Fruit fly (Drosophila melanogaster) whole organism, embryonic: ENCODE results near the gene CG13369.

ENCODE experiments used
- Atf6 ChIP-seq: fragments of 200-800 bp; sonication (Bioruptor generic); IDR thresholded peaks from 2 replicates; pipeline ENCODE4 v1.3.6; 2022; ENCODE audit warnings: missing biosample characterization, missing genetic modification characterization
- Awh ChIP-seq: fragments of 200-800 bp; sonication (Bioruptor generic); IDR thresholded peaks from 2 replicates; pipeline ENCODE4, ENCODE4 v1.3.6; 2022; ENCODE audit warnings: missing biosample characterization, missing genetic modification characterization
- CG11085 ChIP-seq: fragments of 200-800 bp; sonication (Bioruptor generic); IDR thresholded peaks from 2 replicates; pipeline ENCODE4 v1.3.6; 2022; ENCODE audit warnings: missing biosample characterization, missing genetic modification characterization
- CG12299 ChIP-seq: fragments of 200-800 bp; sonication (Bioruptor generic); optimal IDR thresholded peaks from 2 replicates; lab custom pipeline; 2018; ENCODE audit warnings: missing biosample characterization, mild to moderate bottlenecking, missing genetic modification characterization
- CG13624 ChIP-seq: fragments of 200-800 bp; sonication (Bioruptor generic); optimal IDR thresholded peaks from 2 replicates; lab custom pipeline; 2016; ENCODE audit warnings: missing biosample characterization, missing genetic modification characterization
- CG13775 ChIP-seq: fragments of 200-800 bp; sonication (Bioruptor generic); optimal IDR thresholded peaks from 3 replicates; lab custom pipeline; 2017; ENCODE audit warnings: missing biosample characterization, mild to moderate bottlenecking, missing genetic modification characterization
- CG14965 ChIP-seq: fragments of 200-800 bp; sonication (Bioruptor generic); optimal IDR thresholded peaks from 2 replicates; lab custom pipeline; 2016; ENCODE audit warnings: missing biosample characterization, missing genetic modification characterization, borderline replicate concordance
- CG15073 ChIP-seq: fragments of 200-800 bp; sonication (Bioruptor generic); optimal IDR thresholded peaks from 2 replicates; lab custom pipeline; 2016; ENCODE audit warnings: missing biosample characterization, missing genetic modification characterization
- CG15601 ChIP-seq: fragments of 200-800 bp; sonication (Bioruptor generic); optimal IDR thresholded peaks from 3 replicates; lab custom pipeline; 2019; ENCODE audit warnings: missing biosample characterization, mild to moderate bottlenecking, missing genetic modification characterization, moderate library complexity
- CG18619 ChIP-seq: fragments of 200-800 bp; sonication (Bioruptor generic); optimal IDR thresholded peaks from 3 replicates; lab custom pipeline; 2017; ENCODE audit warnings: missing biosample characterization, mild to moderate bottlenecking, missing genetic modification characterization
- CG2116 ChIP-seq: fragments of 200-800 bp; sonication (Bioruptor generic); optimal IDR thresholded peaks from 3 replicates; lab custom pipeline; 2018; ENCODE audit warnings: missing biosample characterization, mild to moderate bottlenecking, missing genetic modification characterization
- CG2199 ChIP-seq: fragments of 200-800 bp; sonication (Bioruptor generic); IDR thresholded peaks from 3 replicates; pipeline ENCODE4 v1.3.6; 2022; ENCODE audit warnings: missing biosample characterization, missing genetic modification characterization
- CG3847 ChIP-seq: fragments of 200-800 bp; sonication (Bioruptor generic); IDR thresholded peaks from 2 replicates; pipeline ENCODE4 v1.3.6; 2022; ENCODE audit warnings: missing biosample characterization, missing genetic modification characterization
- CG4404 ChIP-seq: fragments of 200-800 bp; sonication (Bioruptor generic); IDR thresholded peaks from 2 replicates; pipeline ENCODE4 v1.3.6; 2022; ENCODE audit warnings: missing biosample characterization, missing genetic modification characterization
- CG4424 ChIP-seq: fragments of 200-800 bp; sonication (Bioruptor generic); optimal IDR thresholded peaks from 3 replicates; lab custom pipeline; 2016; ENCODE audit warnings: missing biosample characterization, missing genetic modification characterization
- CG6683 ChIP-seq: fragments of 200-800 bp; sonication (Bioruptor generic); optimal IDR thresholded peaks from 2 replicates; lab custom pipeline; 2017; ENCODE audit warnings: missing biosample characterization, mild to moderate bottlenecking, missing genetic modification characterization, missing genetic modification reagents
- CG7745 ChIP-seq: fragments of 200-800 bp; sonication (Bioruptor generic); optimal IDR thresholded peaks from 2 replicates; lab custom pipeline; 2018; ENCODE audit warnings: missing biosample characterization, mild to moderate bottlenecking, missing genetic modification characterization, moderate library complexity
- CG8290 ChIP-seq, 3 experiments: fragments of 200-800 bp; sonication (Bioruptor generic); optimal IDR thresholded peaks; 2 replicates each; lab custom pipeline; 2016 to 2019; ENCODE audit warnings: missing biosample characterization in 3 of 3, missing genetic modification characterization in 3 of 3, mild to moderate bottlenecking in 2 of 3, moderate library complexity in 1 of 3
- CG8944 ChIP-seq: fragments of 200-800 bp; sonication (Bioruptor generic); optimal IDR thresholded peaks from 3 replicates; lab custom pipeline; 2016; ENCODE audit warnings: missing biosample characterization, missing genetic modification characterization
- CG9876 ChIP-seq: fragments of 200-800 bp; sonication (Bioruptor generic); optimal IDR thresholded peaks from 2 replicates; lab custom pipeline; 2016; ENCODE audit warnings: missing biosample characterization, missing genetic modification characterization
- Camta ChIP-seq: fragments of 200-800 bp; sonication (Bioruptor generic); optimal IDR thresholded peaks from 2 replicates; lab custom pipeline; 2016; ENCODE audit warnings: missing biosample characterization, missing genetic modification characterization
- Fer2 ChIP-seq: fragments of 200-800 bp; sonication (Bioruptor generic); optimal IDR thresholded peaks from 2 replicates; lab custom pipeline; 2018; ENCODE audit warnings: missing biosample characterization, mild to moderate bottlenecking, missing genetic modification characterization, moderate library complexity
- H2.0 ChIP-seq: fragments of 200-800 bp; sonication (Bioruptor generic); IDR thresholded peaks from 2 replicates; pipeline ENCODE4 v1.3.6; 2022; ENCODE audit warnings: missing biosample characterization, missing genetic modification characterization
- Hand ChIP-seq: fragments of 200-800 bp; sonication (Bioruptor generic); optimal IDR thresholded peaks from 2 replicates; lab custom pipeline; 2017; ENCODE audit warnings: mild to moderate bottlenecking, missing biosample characterization, missing genetic modification reagents, missing genetic modification characterization
- HmgD ChIP-seq: fragments of 200-800 bp; sonication (Bioruptor generic); optimal IDR thresholded peaks from 3 replicates; lab custom pipeline; 2016; ENCODE audit warnings: missing biosample characterization, missing genetic modification characterization
- Lpt ChIP-seq: fragments of >200 bp; optimal IDR thresholded peaks from 2 replicates; lab custom pipeline; 2018; ENCODE audit warnings: missing biosample characterization, missing genetic modification characterization
- Med ChIP-seq: fragments of 200-800 bp; sonication (Bioruptor generic); peaks from one replicate; lab custom pipeline; 2016; ENCODE audit warnings: missing biosample characterization, missing genetic modification characterization, mild to moderate bottlenecking, inconsistent platforms, moderate library complexity
- Side ChIP-seq: fragments of 200-800 bp; sonication (Bioruptor generic); optimal IDR thresholded peaks from 2 replicates; lab custom pipeline; 2016; ENCODE audit warnings: missing biosample characterization, missing genetic modification characterization
- Six4 ChIP-seq: fragments of 200-800 bp; sonication (Bioruptor generic); optimal IDR thresholded peaks from 2 replicates; lab custom pipeline; 2016; ENCODE audit warnings: missing biosample characterization, missing genetic modification characterization
- Ssrp ChIP-seq: fragments of 200-800 bp; sonication (Bioruptor generic); optimal IDR thresholded peaks from 2 replicates; lab custom pipeline; 2018; ENCODE audit warnings: missing biosample characterization, mild to moderate bottlenecking, missing genetic modification characterization, moderate library complexity
- Xrp1 ChIP-seq: fragments of 200-800 bp; sonication (Bioruptor generic); IDR thresholded peaks from 2 replicates; pipeline ENCODE4 v1.3.6; 2022; ENCODE audit warnings: missing biosample characterization, missing genetic modification characterization
- YL-1 ChIP-seq: fragments of 200-800 bp; sonication (Bioruptor generic); optimal IDR thresholded peaks from 3 replicates; lab custom pipeline; 2017; ENCODE audit warnings: missing biosample characterization, mild to moderate bottlenecking, missing genetic modification characterization
- chif ChIP-seq, 2 experiments: fragments of 200-800 bp; sonication (Bioruptor generic); optimal IDR thresholded peaks; 3 replicates each; lab custom pipeline; 2016; ENCODE audit warnings: missing biosample characterization in 2 of 2, missing genetic modification characterization in 2 of 2
- corto ChIP-seq: fragments of 200-800 bp; sonication (Bioruptor generic); optimal IDR thresholded peaks from 2 replicates; lab custom pipeline; 2016; ENCODE audit warnings: missing biosample characterization, mild to moderate bottlenecking, missing genetic modification characterization, moderate library complexity
- da ChIP-seq: fragments of 200-800 bp; sonication (Bioruptor generic); optimal IDR thresholded peaks from 2 replicates; lab custom pipeline; 2016; ENCODE audit warnings: missing biosample characterization, missing genetic modification characterization
- danr ChIP-seq: fragments of 200-800 bp; sonication (Bioruptor generic); IDR thresholded peaks from 2 replicates; pipeline ENCODE4 v1.3.6; 2022; ENCODE audit warnings: missing biosample characterization, missing genetic modification characterization
- dm ChIP-seq: fragments of 200-800 bp; sonication (Bioruptor generic); optimal IDR thresholded peaks from 3 replicates; lab custom pipeline; 2016; ENCODE audit warnings: missing biosample characterization, missing genetic modification characterization
- grau ChIP-seq: fragments of 200-800 bp; optimal IDR thresholded peaks from 3 replicates; lab custom pipeline; 2019; ENCODE audit warnings: missing biosample characterization, mild to moderate bottlenecking, missing genetic modification characterization, moderate library complexity
- gro ChIP-seq: fragments of 200-800 bp; sonication (Bioruptor generic); optimal IDR thresholded peaks from 2 replicates; lab custom pipeline; 2016; ENCODE audit warnings: missing biosample characterization, missing genetic modification characterization
- gsb-n ChIP-seq: fragments of 200-800 bp; sonication (Bioruptor generic); optimal IDR thresholded peaks from 3 replicates; lab custom pipeline; 2018; ENCODE audit warnings: missing biosample characterization, mild to moderate bottlenecking, missing genetic modification characterization
- h ChIP-seq: fragments of >200 bp; optimal IDR thresholded peaks from 2 replicates; lab custom pipeline; 2017
- lab ChIP-seq: fragments of 200-800 bp; sonication (Bioruptor generic); optimal IDR thresholded peaks from 3 replicates; lab custom pipeline; 2017; ENCODE audit warnings: missing biosample characterization, missing genetic modification characterization, mild to moderate bottlenecking, moderate library complexity, missing genetic modification reagents
- mld ChIP-seq: fragments of 200-800 bp; sonication (Bioruptor generic); IDR thresholded peaks from 3 replicates; pipeline ENCODE4 v1.3.6; 2022; ENCODE audit warnings: missing biosample characterization, missing genetic modification characterization; ENCODE audit not compliant: partially characterized antibody
- nerfin-1 ChIP-seq: fragments of 200-800 bp; sonication (Bioruptor generic); optimal IDR thresholded peaks from 3 replicates; lab custom pipeline; 2019; ENCODE audit warnings: missing biosample characterization, mild to moderate bottlenecking, missing genetic modification characterization, moderate library complexity
- nom ChIP-seq: fragments of 200-800 bp; sonication (Bioruptor generic); optimal IDR thresholded peaks from 2 replicates; lab custom pipeline; 2017; ENCODE audit warnings: missing biosample characterization, missing genetic modification characterization, mild to moderate bottlenecking, moderate library complexity, missing genetic modification reagents
- salm ChIP-seq: fragments of 200-800 bp; sonication (Bioruptor generic); optimal IDR thresholded peaks from 2 replicates; lab custom pipeline; 2018; ENCODE audit warnings: missing biosample characterization, mild to moderate bottlenecking, missing genetic modification characterization
- schlank ChIP-seq: fragments of 200-800 bp; sonication (Bioruptor generic); optimal IDR thresholded peaks from 2 replicates; lab custom pipeline; 2018; ENCODE audit warnings: missing biosample characterization, mild to moderate bottlenecking, missing genetic modification characterization
- ttk ChIP-seq: fragments of 200-800 bp; sonication (Bioruptor generic); IDR thresholded peaks from 2 replicates; pipeline ENCODE4 v2.1.2; 2022; ENCODE audit warnings: missing biosample characterization, missing genetic modification characterization
- vfl ChIP-seq: fragments of 200-800 bp; sonication (Bioruptor generic); optimal IDR thresholded peaks from 2 replicates; lab custom pipeline; 2016; ENCODE audit warnings: missing biosample characterization, missing genetic modification characterization
- zen2 ChIP-seq: fragments of 200-800 bp; sonication (Bioruptor generic); IDR thresholded peaks from 3 replicates; pipeline ENCODE4 v1.3.6; 2022; ENCODE audit warnings: missing biosample characterization, missing genetic modification characterization; ENCODE audit not compliant: partially characterized antibody

CG13369 gene

dm6 chrX:616761-617476 is 6.3 kb upstream of the CG13369 start (continued):
- TF ChIP-seq nom (GFP tag; lab: Kevin White, UChicago) = no peak
- TF ChIP-seq Med = peak; percentile 70
- no peak for TF ChIP-seq CG3847 (GFP tag; lab: Robert Waterston, UW)
- TF ChIP-seq CG9876 = no peak
- TF ChIP-seq nerfin-1 = no peak
- no peak for TF ChIP-seq mld (GFP tag; lab: Robert Waterston, UW)
- no peak for TF ChIP-seq schlank (tag; lab: Kevin White, UChicago)
- TF ChIP-seq dm (GFP tag; lab: Kevin White, UChicago) = no peak
- no peak for TF ChIP-seq CG8944 (GFP tag; lab: Kevin White, UChicago)
- no peak for TF ChIP-seq gro (GFP tag; lab: Kevin White, UChicago)
- no peak for TF ChIP-seq CG2116 (GFP tag; lab: Kevin White, UChicago)
- no peak for TF ChIP-seq h (lab: Kevin White, UChicago)
- no peak for TF ChIP-seq CG14965
- TF ChIP-seq Side = no peak
- TF ChIP-seq CG4404 (GFP tag; lab: Robert Waterston, UW) = no peak
- TF ChIP-seq salm = no peak
- TF ChIP-seq CG7745 (tag; lab: Kevin White, UChicago) = no peak
- TF ChIP-seq chif (GFP tag; optimal IDR thresholded peaks at IDR 0.05; lab: Kevin White, UChicago) = no peak
- TF ChIP-seq Hand = no peak
- TF ChIP-seq da (GFP tag; lab: Kevin White, UChicago) = no peak
- no peak for TF ChIP-seq Lpt
- TF ChIP-seq CG12299 (tag; lab: Kevin White, UChicago) = no peak
- TF ChIP-seq Xrp1 (GFP tag; lab: Robert Waterston, UW) = peak; percentile 28; the same call in 1 of the 2 replicates
- TF ChIP-seq CG15073 (GFP tag; lab: Kevin White, UChicago) = no peak
- no peak for TF ChIP-seq CG6683 (GFP tag; lab: Kevin White, UChicago)
- TF ChIP-seq Awh (GFP tag; lab: Robert Waterston, UW) = no peak
- TF ChIP-seq Six4 (GFP tag; lab: Kevin White, UChicago) = no peak
- TF ChIP-seq HmgD (GFP tag; lab: Kevin White, UChicago) = no peak
- 0 out of 3 replicates have a peak, but pooled peaks have one; percentile 41 for TF ChIP-seq CG2199
- no peak for TF ChIP-seq Fer2 (tag; lab: Kevin White, UChicago)
- TF ChIP-seq CG13775 = peak; percentile 49
- no peak for TF ChIP-seq CG8290 (GFP tag; optimal IDR thresholded peaks at IDR 0.05; lab: Kevin White, UChicago)
- TF ChIP-seq CG8290 (tag; optimal IDR thresholded peaks at IDR 0.05; lab: Kevin White, UChicago) = no peak
- TF ChIP-seq CG18619 (GFP tag; lab: Kevin White, UChicago) = no peak
- no peak for TF ChIP-seq zen2 (GFP tag; lab: Robert Waterston, UW)
- no peak for TF ChIP-seq CG11085
- no peak for TF ChIP-seq Camta (GFP tag; lab: Kevin White, UChicago)
- TF ChIP-seq CG4424 (GFP tag; lab: Kevin White, UChicago) = no peak
- TF ChIP-seq CG15601 = no peak
- TF ChIP-seq Ssrp (tag; lab: Kevin White, UChicago) = no peak
- TF ChIP-seq Atf6 (GFP tag; lab: Robert Waterston, UW) = no peak
- no peak for TF ChIP-seq gsb-n (tag; lab: Kevin White, UChicago)
- TF ChIP-seq lab (GFP tag; lab: Kevin White, UChicago) = no peak
- no peak for TF ChIP-seq grau (tag; lab: Kevin White, UChicago)
- TF ChIP-seq ttk (GFP tag; lab: Robert Waterston, UW) = no peak
- TF ChIP-seq YL-1 = peak; percentile 56
- no peak for TF ChIP-seq danr (GFP tag; lab: Robert Waterston, UW)
- TF ChIP-seq CG13624 (GFP tag; lab: Kevin White, UChicago) = no peak
- no peak for TF ChIP-seq H2.0 (GFP tag; lab: Robert Waterston, UW)
- no peak for TF ChIP-seq vfl
- TF ChIP-seq corto (GFP tag; lab: Kevin White, UChicago) = no peak
